Worm (Caenorhabditis elegans) whole organism, L1 larva: ENCODE measurements around the gene pab-2.

Experiments used
- ama-1 ChIP-seq: fragments of 150-350 bp; optimal IDR thresholded peaks from 2 replicates; lab custom pipeline; 2014
- elt-3 ChIP-seq, 6 experiments: fragments of 150-350 bp in 1 of 6; sonication (generic microtip); optimal IDR thresholded peaks; 2 replicates each; lab custom pipeline; 2017 to 2018; ENCODE audit warnings: missing biosample characterization in 6 of 6, missing genetic modification characterization in 6 of 6, inconsistent platforms in 1 of 6
- nhr-12 ChIP-seq: sonication (generic microtip); optimal IDR thresholded peaks from 2 replicates; lab custom pipeline; 2017; ENCODE audit warnings: missing biosample characterization, missing genetic modification characterization
- nhr-237 ChIP-seq: fragments of 150-350 bp; optimal IDR thresholded peaks from 2 replicates; lab custom pipeline; 2014; ENCODE audit warnings: missing biosample characterization, missing genetic modification characterization
- snpc-4 ChIP-seq: fragments of 150-350 bp; optimal IDR thresholded peaks from 2 replicates; lab custom pipeline; 2014; ENCODE audit warnings: missing biosample characterization, missing genetic modification characterization
- sox-4 ChIP-seq: sonication (generic microtip); optimal IDR thresholded peaks from 2 replicates; lab custom pipeline; 2016; ENCODE audit warnings: missing genetic modification characterization, missing compliant biosample characterization
- unc-130 ChIP-seq: fragments of 150-350 bp; optimal IDR thresholded peaks from 2 replicates; lab custom pipeline; 2017; ENCODE audit warnings: missing biosample characterization, missing genetic modification characterization, inconsistent platforms
- unc-62 ChIP-seq: fragments of 150-350 bp; optimal IDR thresholded peaks from 2 replicates; lab custom pipeline; 2014; ENCODE audit warnings: missing biosample characterization, missing genetic modification reagents, missing genetic modification characterization

DNA sequence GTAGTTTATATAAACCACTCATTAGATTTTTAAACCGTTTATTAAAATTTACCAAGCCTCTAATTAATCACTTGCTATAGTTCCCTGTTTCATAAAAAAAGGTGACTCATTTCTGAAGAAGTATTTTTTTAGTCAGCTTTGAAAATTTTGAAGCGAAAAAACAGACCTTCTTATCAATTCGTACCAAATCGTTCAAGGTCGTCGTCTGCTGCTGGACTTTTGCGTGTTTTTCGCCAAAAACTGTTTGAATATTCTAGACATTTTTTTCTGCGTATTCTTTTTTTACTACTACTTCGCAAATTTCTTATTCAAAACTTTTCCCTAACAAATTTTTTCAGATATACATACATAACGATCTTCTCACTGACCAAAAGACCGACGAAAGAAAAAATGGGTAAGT is 15.0 kb upstream of the pab-2 start, which contains the start of gene cah-4:
- no peak for TF ChIP-seq elt-3 (tag; optimal IDR thresholded peaks at IDR 0.05; lab: Kevin White, UChicago)
- no peak for TF ChIP-seq snpc-4
- TF ChIP-seq nhr-12 (tag; lab: Kevin White, UChicago), result no peak
- TF ChIP-seq unc-62 (GFP tag; lab: Kevin White, UChicago), result no peak
- TF ChIP-seq sox-4 (tag; lab: Kevin White, UChicago), result no peak
- no peak for TF ChIP-seq unc-130 (tag; lab: Kevin White, UChicago)
- peak; percentile 35 for TF ChIP-seq ama-1 (lab: Kevin White, UChicago)
- no peak for TF ChIP-seq nhr-237
